Fruit fly (Drosophila melanogaster) whole organism, prepupa: Measurements from ENCODE around the gene CG46511.
"Not testable (repeated sequence)": the region's sequence is repeated elsewhere in the genome, so short reads cannot be mapped to it uniquely, and the experiment has no call there.

Source experiments
- CG3919 ChIP-seq: fragments of 200-800 bp; sonication (Bioruptor generic); optimal IDR thresholded peaks from 3 replicates; lab custom pipeline; 2016; ENCODE audit warnings: missing biosample characterization, missing genetic modification characterization
- CG6854 ChIP-seq: fragments of 200-800 bp; sonication (Bioruptor generic); optimal IDR thresholded peaks from 2 replicates; lab custom pipeline; 2017; ENCODE audit warnings: missing biosample characterization, mild to moderate bottlenecking, missing genetic modification characterization
- Eip75B ChIP-seq: fragments of 200-800 bp; sonication (Bioruptor generic); optimal IDR thresholded peaks from 3 replicates; lab custom pipeline; 2016; ENCODE audit warnings: missing biosample characterization, missing genetic modification characterization
- Lpt ChIP-seq: fragments of 200-800 bp; sonication (Bioruptor generic); optimal IDR thresholded peaks from 3 replicates; lab custom pipeline; 2016; ENCODE audit warnings: missing biosample characterization, missing genetic modification characterization

dm6 chrX:22201883-22202282 lies 19.6 kb downstream of the CG46511 start, which contains the start of gene CG46515:
- not testable (repeated sequence) for TF ChIP-seq CG3919 (GFP tag; lab: Kevin White, UChicago); Lpt; Eip75B (GFP tag; lab: Kevin White, UChicago); CG6854 (GFP tag; lab: Kevin White, UChicago)
